Fruit fly (Drosophila melanogaster): ENCODE results near the gene Gr32a.

The Gr32a gene

dm6 chr2L:11067970-11068369 lies 45.8 kb upstream of the Gr32a start:
- TF ChIP-seq CG9948 (tag; optimal IDR thresholded peaks at IDR 0.05): no peak
- TF ChIP-seq CG15710 (tag; optimal IDR thresholded peaks at IDR 0.05): no peak
- no peak for TF ChIP-seq CG13204 (GFP tag; optimal IDR thresholded peaks at IDR 0.05)
- TF ChIP-seq rn (GFP tag; IDR thresholded peaks at IDR 0.05): no peak
- TF ChIP-seq Pif1B (GFP tag; optimal IDR thresholded peaks at IDR 0.05): peak; percentile 13

dm6 chr2L:11068441-11068840 lies 45.4 kb upstream of the Gr32a start:
- TF ChIP-seq CG32121 (GFP tag; IDR thresholded peaks at IDR 0.05) (no peak), CG15710 (tag; optimal IDR thresholded peaks at IDR 0.05) (peak; percentile 59), Snoo (tag; optimal IDR thresholded peaks at IDR 0.05) (no peak), CG13204 (GFP tag; optimal IDR thresholded peaks at IDR 0.05) (no peak), Pif1B (GFP tag; optimal IDR thresholded peaks at IDR 0.05) (no peak), CG10348 (GFP tag; IDR thresholded peaks at IDR 0.05) (no peak), CG8301 (tag; optimal IDR thresholded peaks at IDR 0.05) (peak; percentile 37), CG12605 (GFP tag; IDR thresholded peaks at IDR 0.05) (peak; percentile 23; the same call in 1 of the 2 replicates), CG4496 (GFP tag; IDR thresholded peaks at IDR 0.05) (no peak), CG34367 (tag; optimal IDR thresholded peaks at IDR 0.05) (peak; percentile 32), fd96Ca (GFP tag; IDR thresholded peaks at IDR 0.05) (no peak), gl (tag; optimal IDR thresholded peaks at IDR 0.05) (no peak), D1 (tag; optimal IDR thresholded peaks at IDR 0.05) (peak; percentile 33), CG14655 (GFP tag; optimal IDR thresholded peaks at IDR 0.05) (peak; percentile 46), rn (GFP tag; IDR thresholded peaks at IDR 0.05) (no peak), Ets98B (GFP tag; IDR thresholded peaks at IDR 0.05) (no peak), EcR (GFP tag; optimal IDR thresholded peaks at IDR 0.05) (no peak), CG9948 (tag; optimal IDR thresholded peaks at IDR 0.05) (peak; percentile 43), CG17806 (tag; optimal IDR thresholded peaks at IDR 0.05) (peak; percentile 59), CG8159 (tag; optimal IDR thresholded peaks at IDR 0.05) (peak; percentile 67), Pif1A (GFP tag; optimal IDR thresholded peaks at IDR 0.05) (no peak)

dm6 chr2L:11068907-11069306 lies 44.9 kb upstream of the Gr32a start:
- TF ChIP-seq CG13204 (GFP tag; optimal IDR thresholded peaks at IDR 0.05) (peak; percentile 65), fd96Ca (GFP tag; IDR thresholded peaks at IDR 0.05) (0 out of 3 replicates have a peak, but pooled peaks have one; percentile 5), CG14655 (GFP tag; optimal IDR thresholded peaks at IDR 0.05) (no peak), EcR (GFP tag; optimal IDR thresholded peaks at IDR 0.05) (peak; percentile 37), CG8301 (tag; optimal IDR thresholded peaks at IDR 0.05) (no peak), CG34367 (tag; optimal IDR thresholded peaks at IDR 0.05) (no peak)

- peak; percentile 42 for TF ChIP-seq gl (tag; optimal IDR thresholded peaks at IDR 0.05)
- peak; percentile 77 for TF ChIP-seq CG34367 (tag; optimal IDR thresholded peaks at IDR 0.05)
- peak; percentile 88 for TF ChIP-seq CG14655 (GFP tag; optimal IDR thresholded peaks at IDR 0.05)
- TF ChIP-seq fd96Ca (GFP tag; IDR thresholded peaks at IDR 0.05): no peak
- no peak for TF ChIP-seq CG32121 (GFP tag; IDR thresholded peaks at IDR 0.05)
- TF ChIP-seq CG8301 (tag; optimal IDR thresholded peaks at IDR 0.05): peak; percentile 76
- peak; percentile 85 for TF ChIP-seq CG8159 (tag; optimal IDR thresholded peaks at IDR 0.05)
- no peak for TF ChIP-seq CG13204 (GFP tag; optimal IDR thresholded peaks at IDR 0.05)
- peak; percentile 77 for TF ChIP-seq CG17806 (tag; optimal IDR thresholded peaks at IDR 0.05)
- TF ChIP-seq Pif1B (GFP tag; optimal IDR thresholded peaks at IDR 0.05): peak; percentile 32
- peak; percentile 62 for TF ChIP-seq Pif1A (GFP tag; optimal IDR thresholded peaks at IDR 0.05)
- no peak for TF ChIP-seq CG10348 (GFP tag; IDR thresholded peaks at IDR 0.05)
- no peak for TF ChIP-seq Ets98B (GFP tag; IDR thresholded peaks at IDR 0.05)
- TF ChIP-seq rn (GFP tag; IDR thresholded peaks at IDR 0.05): no peak
- no peak for TF ChIP-seq EcR (GFP tag; optimal IDR thresholded peaks at IDR 0.05)
- TF ChIP-seq CG9948 (tag; optimal IDR thresholded peaks at IDR 0.05): peak; percentile 86
- no peak for TF ChIP-seq CG12605 (GFP tag; IDR thresholded peaks at IDR 0.05)
- no peak for TF ChIP-seq CG4496 (GFP tag; IDR thresholded peaks at IDR 0.05)
- no peak for TF ChIP-seq Snoo (tag; optimal IDR thresholded peaks at IDR 0.05)
- peak; percentile 80 for TF ChIP-seq CG15710 (tag; optimal IDR thresholded peaks at IDR 0.05)
- peak; percentile 55 for TF ChIP-seq D1 (tag; optimal IDR thresholded peaks at IDR 0.05)
Observed at dm6 chr2L:11069475-11069874, 44.3 kb upstream of the Gr32a start.

- TF ChIP-seq rn (GFP tag; IDR thresholded peaks at IDR 0.05) (no peak), Ets98B (GFP tag; IDR thresholded peaks at IDR 0.05) (no peak), D1 (tag; optimal IDR thresholded peaks at IDR 0.05) (no peak), fd96Ca (GFP tag; IDR thresholded peaks at IDR 0.05) (no peak), EcR (GFP tag; optimal IDR thresholded peaks at IDR 0.05) (no peak), CG10348 (GFP tag; IDR thresholded peaks at IDR 0.05) (no peak), CG32121 (GFP tag; IDR thresholded peaks at IDR 0.05) (no peak), Pif1A (GFP tag; optimal IDR thresholded peaks at IDR 0.05) (no peak), CG14655 (GFP tag; optimal IDR thresholded peaks at IDR 0.05) (no peak), Pif1B (GFP tag; optimal IDR thresholded peaks at IDR 0.05) (no peak), CG8301 (tag; optimal IDR thresholded peaks at IDR 0.05) (no peak), CG15710 (tag; optimal IDR thresholded peaks at IDR 0.05) (no peak), CG9948 (tag; optimal IDR thresholded peaks at IDR 0.05) (no peak), CG12605 (GFP tag; IDR thresholded peaks at IDR 0.05) (no peak), CG4496 (GFP tag; IDR thresholded peaks at IDR 0.05) (no peak), CG34367 (tag; optimal IDR thresholded peaks at IDR 0.05) (no peak), CG13204 (GFP tag; optimal IDR thresholded peaks at IDR 0.05) (no peak), CG17806 (tag; optimal IDR thresholded peaks at IDR 0.05) (no peak), Snoo (tag; optimal IDR thresholded peaks at IDR 0.05) (no peak), gl (tag; optimal IDR thresholded peaks at IDR 0.05) (no peak)
Observed at dm6 chr2L:11070862-11071261, 43.0 kb upstream of the Gr32a start, which contains the start of gene CG14915. Gene CG14915, plus strand, starts transcription at chr2L:11071027.

dm6 chr2L:11072250-11072649 lies 41.6 kb upstream of the Gr32a start:
- TF ChIP-seq Pif1A (GFP tag; optimal IDR thresholded peaks at IDR 0.05) (peak; percentile 82), CG8159 (tag; optimal IDR thresholded peaks at IDR 0.05) (peak; percentile 78), CG14655 (GFP tag; optimal IDR thresholded peaks at IDR 0.05) (peak; percentile 76), CG8301 (tag; optimal IDR thresholded peaks at IDR 0.05) (peak; percentile 67), fd96Ca (GFP tag; IDR thresholded peaks at IDR 0.05) (peak; percentile 61; the same call in 2 of the 3 replicates), CG15710 (tag; optimal IDR thresholded peaks at IDR 0.05) (peak; percentile 78), D1 (tag; optimal IDR thresholded peaks at IDR 0.05) (peak; percentile 35), CG34367 (tag; optimal IDR thresholded peaks at IDR 0.05) (peak; percentile 75), CG9948 (tag; optimal IDR thresholded peaks at IDR 0.05) (peak; percentile 79), CG10348 (GFP tag; IDR thresholded peaks at IDR 0.05) (no peak), CG12605 (GFP tag; IDR thresholded peaks at IDR 0.05) (no peak), Ets98B (GFP tag; IDR thresholded peaks at IDR 0.05) (no peak), CG4496 (GFP tag; IDR thresholded peaks at IDR 0.05) (peak; percentile 68; the same call in 2 of the 3 replicates), rn (GFP tag; IDR thresholded peaks at IDR 0.05) (no peak), EcR (GFP tag; optimal IDR thresholded peaks at IDR 0.05) (peak; percentile 63), CG13204 (GFP tag; optimal IDR thresholded peaks at IDR 0.05) (peak; percentile 23), Snoo (tag; optimal IDR thresholded peaks at IDR 0.05) (peak; percentile 23), Pif1B (GFP tag; optimal IDR thresholded peaks at IDR 0.05) (peak; percentile 71), CG32121 (GFP tag; IDR thresholded peaks at IDR 0.05) (no peak), gl (tag; optimal IDR thresholded peaks at IDR 0.05) (peak; percentile 57), CG17806 (tag; optimal IDR thresholded peaks at IDR 0.05) (peak; percentile 81)
